Fruit fly (Drosophila melanogaster) whole organism, embryonic: ENCODE measurements around the gene CG14342.

Experiments
- Aef1 ChIP-seq: fragments of 200-800 bp; sonication (Bioruptor generic); IDR thresholded peaks from 3 replicates; pipeline ENCODE4 v1.3.6; 2022; ENCODE audit warnings: missing biosample characterization, missing genetic modification characterization
- Antp ChIP-seq: fragments of 200-800 bp; sonication (Bioruptor generic); optimal IDR thresholded peaks from 3 replicates; lab custom pipeline; 2016; ENCODE audit warnings: missing biosample characterization, missing genetic modification characterization
- CG10431 ChIP-seq: fragments of 200-800 bp; sonication (Bioruptor generic); optimal IDR thresholded peaks from 3 replicates; lab custom pipeline; 2018; ENCODE audit warnings: missing biosample characterization, mild to moderate bottlenecking, missing genetic modification characterization
- CG11504 ChIP-seq: fragments of 200-800 bp; sonication (Bioruptor generic); optimal IDR thresholded peaks from 3 replicates; lab custom pipeline; 2019; ENCODE audit warnings: missing biosample characterization, mild to moderate bottlenecking, missing genetic modification characterization, moderate library complexity
- CG12659 ChIP-seq: fragments of 200-800 bp; sonication (Bioruptor generic); optimal IDR thresholded peaks from 3 replicates; lab custom pipeline; 2017; ENCODE audit warnings: mild to moderate bottlenecking, missing biosample characterization, missing genetic modification reagents, missing genetic modification characterization
- CG12744 ChIP-seq: fragments of 200-800 bp; sonication (Bioruptor generic); optimal IDR thresholded peaks from 2 replicates; lab custom pipeline; 2016; ENCODE audit warnings: missing biosample characterization, missing genetic modification characterization
- CG14667 ChIP-seq: fragments of 200-800 bp; sonication (Bioruptor generic); IDR thresholded peaks from 2 replicates; pipeline ENCODE4 v1.3.6; 2022; ENCODE audit warnings: missing biosample characterization, missing genetic modification characterization
- CG15479 ChIP-seq: fragments of 200-800 bp; sonication (Bioruptor generic); optimal IDR thresholded peaks from 3 replicates; lab custom pipeline; 2019; ENCODE audit warnings: missing biosample characterization, mild to moderate bottlenecking, missing genetic modification characterization, moderate library complexity
- CG18011 ChIP-seq: fragments of 200-800 bp; sonication (Bioruptor generic); optimal IDR thresholded peaks from 2 replicates; lab custom pipeline; 2017; ENCODE audit warnings: missing biosample characterization, missing genetic modification characterization, mild to moderate bottlenecking, moderate library complexity, missing genotype
- CG18619 ChIP-seq: fragments of 200-800 bp; sonication (Bioruptor generic); optimal IDR thresholded peaks from 3 replicates; lab custom pipeline; 2017; ENCODE audit warnings: missing biosample characterization, mild to moderate bottlenecking, missing genetic modification characterization
- CG2116 ChIP-seq: fragments of 200-800 bp; sonication (Bioruptor generic); optimal IDR thresholded peaks from 3 replicates; lab custom pipeline; 2018; ENCODE audit warnings: missing biosample characterization, mild to moderate bottlenecking, missing genetic modification characterization
- CG33557 ChIP-seq: fragments of 200-800 bp; sonication (Bioruptor generic); optimal IDR thresholded peaks from 2 replicates; lab custom pipeline; 2019; ENCODE audit warnings: missing biosample characterization, mild to moderate bottlenecking, missing genetic modification characterization, moderate library complexity
- CG4617 ChIP-seq: fragments of 200-800 bp; sonication (Bioruptor generic); optimal IDR thresholded peaks from 3 replicates; lab custom pipeline; 2016; ENCODE audit warnings: missing biosample characterization, missing genetic modification characterization, borderline replicate concordance
- CG7786 ChIP-seq: fragments of 200-800 bp; sonication (Bioruptor generic); optimal IDR thresholded peaks from 2 replicates; lab custom pipeline; 2016; ENCODE audit warnings: missing biosample characterization, missing genetic modification characterization
- CG8359 ChIP-seq: fragments of 200-800 bp; sonication (Bioruptor generic); optimal IDR thresholded peaks from 2 replicates; lab custom pipeline; 2017; ENCODE audit warnings: missing biosample characterization, mild to moderate bottlenecking, missing genetic modification characterization, borderline replicate concordance
- Dip2 ChIP-seq: fragments of 200-800 bp; sonication (Bioruptor generic); IDR thresholded peaks from 2 replicates; pipeline ENCODE4 v1.3.6; 2022; ENCODE audit warnings: missing biosample characterization, missing genetic modification characterization
- Dp ChIP-seq: fragments of 200-800 bp; sonication (Bioruptor generic); optimal IDR thresholded peaks from 2 replicates; lab custom pipeline; 2018; ENCODE audit warnings: missing biosample characterization, mild to moderate bottlenecking, missing genetic modification characterization, moderate library complexity
- HmgD ChIP-seq: fragments of 200-800 bp; sonication (Bioruptor generic); optimal IDR thresholded peaks from 3 replicates; lab custom pipeline; 2016; ENCODE audit warnings: missing biosample characterization, missing genetic modification characterization
- Hr39 ChIP-seq: fragments of >200 bp; optimal IDR thresholded peaks from 2 replicates; lab custom pipeline; 2017
- Hsf ChIP-seq: fragments of 200-800 bp; sonication (Bioruptor generic); optimal IDR thresholded peaks from 3 replicates; lab custom pipeline; 2016; ENCODE audit warnings: missing biosample characterization, missing genetic modification characterization
- Max ChIP-seq: fragments of 200-800 bp; sonication (Bioruptor generic); optimal IDR thresholded peaks from 2 replicates; lab custom pipeline; 2016; ENCODE audit warnings: missing biosample characterization, mild to moderate bottlenecking, missing genetic modification characterization
- Nf-YB ChIP-seq: fragments of 200-800 bp; sonication (Bioruptor generic); optimal IDR thresholded peaks from 3 replicates; lab custom pipeline; 2019; ENCODE audit warnings: missing biosample characterization, mild to moderate bottlenecking, missing genetic modification characterization, moderate library complexity
- Oaz ChIP-seq: fragments of 200-800 bp; sonication (Bioruptor generic); IDR thresholded peaks from 2 replicates; pipeline ENCODE4 v1.3.6; 2022; ENCODE audit warnings: missing biosample characterization, missing genetic modification characterization
- PHDP ChIP-seq: fragments of 200-800 bp; sonication (Bioruptor generic); optimal IDR thresholded peaks from 3 replicates; lab custom pipeline; 2018; ENCODE audit warnings: missing biosample characterization, mild to moderate bottlenecking, missing genetic modification characterization, moderate library complexity
- Rx ChIP-seq: fragments of 200-800 bp; sonication (Bioruptor generic); IDR thresholded peaks from 2 replicates; pipeline ENCODE4 v1.3.6; 2022; ENCODE audit warnings: missing biosample characterization, missing genetic modification characterization
- Side ChIP-seq: fragments of 200-800 bp; sonication (Bioruptor generic); optimal IDR thresholded peaks from 2 replicates; lab custom pipeline; 2016; ENCODE audit warnings: missing biosample characterization, missing genetic modification characterization
- Sox102F ChIP-seq: fragments of 200-800 bp; sonication (Bioruptor generic); optimal IDR thresholded peaks from 2 replicates; lab custom pipeline; 2018; ENCODE audit warnings: missing biosample characterization, mild to moderate bottlenecking, missing genetic modification characterization, moderate library complexity
- Sry-β ChIP-seq: fragments of 200-800 bp; sonication (Bioruptor generic); optimal IDR thresholded peaks from 2 replicates; lab custom pipeline; 2018; ENCODE audit warnings: missing biosample characterization, mild to moderate bottlenecking, missing genetic modification characterization, moderate library complexity
- Stat92E ChIP-seq, 3 experiments: fragments of >200 bp in 2 of 3; fragments of 200-800 bp in 1 of 3; sonication (Bioruptor generic) in 1 of 3; optimal IDR thresholded peaks; 2 replicates each; lab custom pipeline; 2017 to 2019; ENCODE audit warnings: missing biosample characterization in 3 of 3, missing genetic modification characterization in 3 of 3, mild to moderate bottlenecking in 1 of 3, moderate library complexity in 1 of 3
- TFAM ChIP-seq: fragments of 200-800 bp; sonication (Bioruptor generic); optimal IDR thresholded peaks from 2 replicates; lab custom pipeline; 2017; ENCODE audit warnings: missing biosample characterization, missing genetic modification characterization, inconsistent platforms
- Xrp1 ChIP-seq: fragments of 200-800 bp; sonication (Bioruptor generic); IDR thresholded peaks from 2 replicates; pipeline ENCODE4 v1.3.6; 2022; ENCODE audit warnings: missing biosample characterization, missing genetic modification characterization
- bcd ChIP-seq: fragments of 200-800 bp; sonication (Bioruptor generic); optimal IDR thresholded peaks from 2 replicates; lab custom pipeline; 2017; ENCODE audit warnings: missing biosample characterization, mild to moderate bottlenecking, missing genetic modification characterization
- corto ChIP-seq: fragments of 200-800 bp; sonication (Bioruptor generic); optimal IDR thresholded peaks from 2 replicates; lab custom pipeline; 2016; ENCODE audit warnings: missing biosample characterization, mild to moderate bottlenecking, missing genetic modification characterization, moderate library complexity
- danr ChIP-seq: fragments of 200-800 bp; sonication (Bioruptor generic); IDR thresholded peaks from 2 replicates; pipeline ENCODE4 v1.3.6; 2022; ENCODE audit warnings: missing biosample characterization, missing genetic modification characterization
- disco-r ChIP-seq: fragments of 200-800 bp; sonication (Bioruptor generic); optimal IDR thresholded peaks from 2 replicates; lab custom pipeline; 2016; ENCODE audit warnings: missing biosample characterization, missing genetic modification characterization
- dmrt99B ChIP-seq: fragments of 200-800 bp; sonication (Bioruptor generic); optimal IDR thresholded peaks from 2 replicates; lab custom pipeline; 2018; ENCODE audit warnings: missing biosample characterization, mild to moderate bottlenecking, missing genetic modification characterization, moderate library complexity
- ems ChIP-seq: fragments of 200-800 bp; sonication (Bioruptor generic); optimal IDR thresholded peaks from 3 replicates; lab custom pipeline; 2016; ENCODE audit warnings: missing biosample characterization, missing genetic modification characterization
- gce ChIP-seq: fragments of 200-800 bp; sonication (Bioruptor generic); IDR thresholded peaks from 3 replicates; pipeline ENCODE4 v1.3.6; 2022; ENCODE audit warnings: missing biosample characterization, missing genetic modification characterization
- inv ChIP-seq: fragments of 200-800 bp; sonication (Bioruptor generic); IDR thresholded peaks from 2 replicates; pipeline ENCODE4 v1.3.6; 2022; ENCODE audit warnings: missing biosample characterization, missing genetic modification characterization; ENCODE audit not compliant: partially characterized antibody
- kay ChIP-seq: fragments of 200-800 bp; sonication (Bioruptor generic); optimal IDR thresholded peaks from 2 replicates; lab custom pipeline; 2016; ENCODE audit warnings: missing biosample characterization, missing genetic modification characterization
- ken ChIP-seq: fragments of 200-800 bp; sonication (Bioruptor generic); IDR thresholded peaks from 3 replicates; pipeline ENCODE4 v1.3.6; 2022; ENCODE audit warnings: missing biosample characterization, missing genetic modification characterization
- lola ChIP-seq, 3 experiments: fragments of >200 bp in 2 of 3; fragments of 200-800 bp in 1 of 3; sonication (Bioruptor generic) in 1 of 3; optimal IDR thresholded peaks; 2 replicates each; lab custom pipeline; 2017 to 2019; ENCODE audit warnings: missing biosample characterization in 3 of 3, missing genetic modification characterization in 3 of 3, mild to moderate bottlenecking in 1 of 3, moderate library complexity in 1 of 3
- nom ChIP-seq: fragments of 200-800 bp; sonication (Bioruptor generic); optimal IDR thresholded peaks from 2 replicates; lab custom pipeline; 2017; ENCODE audit warnings: missing biosample characterization, missing genetic modification characterization, mild to moderate bottlenecking, moderate library complexity, missing genetic modification reagents
- slou ChIP-seq: fragments of 200-800 bp; sonication (Bioruptor generic); optimal IDR thresholded peaks from 3 replicates; lab custom pipeline; 2016; ENCODE audit warnings: missing biosample characterization, missing genetic modification characterization
- toy ChIP-seq: fragments of 200-800 bp; sonication (Bioruptor generic); IDR thresholded peaks from 2 replicates; pipeline ENCODE4 v1.3.6; 2022; ENCODE audit warnings: missing biosample characterization, missing genetic modification characterization
- trem ChIP-seq: fragments of 200-800 bp; optimal IDR thresholded peaks from 3 replicates; lab custom pipeline; 2019; ENCODE audit warnings: missing biosample characterization, mild to moderate bottlenecking, missing genetic modification characterization, moderate library complexity
- ttk ChIP-seq: fragments of 200-800 bp; sonication (Bioruptor generic); IDR thresholded peaks from 2 replicates; pipeline ENCODE4 v2.1.2; 2022; ENCODE audit warnings: missing biosample characterization, missing genetic modification characterization
- tup ChIP-seq: fragments of 200-800 bp; sonication (Bioruptor generic); optimal IDR thresholded peaks from 2 replicates; lab custom pipeline; 2016; ENCODE audit warnings: missing biosample characterization, mild to moderate bottlenecking, missing genetic modification characterization, moderate library complexity
- twi ChIP-seq: fragments of 200-800 bp; optimal IDR thresholded peaks from 2 replicates; lab custom pipeline; 2019; ENCODE audit warnings: missing biosample characterization, mild to moderate bottlenecking, missing genetic modification characterization, moderate library complexity
- unpg ChIP-seq: fragments of 200-800 bp; sonication (Bioruptor generic); optimal IDR thresholded peaks from 3 replicates; lab custom pipeline; 2018; ENCODE audit warnings: missing biosample characterization, mild to moderate bottlenecking, missing genetic modification characterization, moderate library complexity
- zfh2 ChIP-seq: fragments of 200-800 bp; sonication (Bioruptor generic); optimal IDR thresholded peaks from 2 replicates; lab custom pipeline; 2016; ENCODE audit warnings: missing biosample characterization, missing genetic modification characterization

The CG14342 gene

DNA sequence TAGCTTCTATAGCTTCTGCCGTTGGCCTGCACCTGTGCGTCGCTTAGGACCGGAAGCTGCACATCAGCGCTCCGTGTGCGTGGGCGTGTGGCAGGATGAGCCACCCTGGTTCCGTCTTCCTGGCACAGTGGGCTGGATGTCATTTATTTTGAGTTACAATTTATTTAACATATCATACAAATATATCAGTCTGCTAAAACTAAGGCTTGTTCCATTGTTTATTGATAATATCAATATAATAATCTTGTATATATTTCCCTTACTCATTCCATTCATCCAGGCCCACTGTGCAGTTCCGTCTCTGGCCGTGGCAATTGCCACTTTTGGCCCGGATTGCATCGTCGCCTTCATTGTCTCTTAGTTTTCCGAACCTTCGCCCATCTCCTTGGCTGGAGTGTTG lies 10.4 kb downstream of the CG14342 start:
- TF ChIP-seq nom (GFP tag; lab: Kevin White, UChicago) (no peak), CG18011 (no peak), CG15479 (GFP tag; lab: Kevin White, UChicago) (no peak), slou (no peak), CG10431 (GFP tag; lab: Kevin White, UChicago) (no peak), ken (GFP tag; lab: Robert Waterston, UW) (0 out of 3 replicates have a peak, but pooled peaks have one; percentile 46), CG12744 (GFP tag; lab: Kevin White, UChicago) (no peak), bcd (GFP tag; lab: Kevin White, UChicago) (peak; percentile 40), gce (GFP tag; lab: Robert Waterston, UW) (0 out of 3 replicates have a peak, but pooled peaks have one; percentile 44), Max (GFP tag; lab: Kevin White, UChicago) (no peak), disco-r (GFP tag; lab: Kevin White, UChicago) (no peak), zfh2 (GFP tag; lab: Kevin White, UChicago) (no peak), danr (no peak), Dip2 (GFP tag; lab: Robert Waterston, UW) (no peak), corto (GFP tag; lab: Kevin White, UChicago) (no peak), CG14667 (GFP tag; lab: Robert Waterston, UW) (peak; percentile 39), Antp (GFP tag; lab: Kevin White, UChicago) (no peak), Side (GFP tag; lab: Kevin White, UChicago) (no peak), Hr39 (no peak), Hsf (peak; percentile 31), CG18619 (GFP tag; lab: Kevin White, UChicago) (no peak), CG2116 (GFP tag; lab: Kevin White, UChicago) (no peak), kay (GFP tag; lab: Kevin White, UChicago) (no peak), Stat92E (GFP tag; optimal IDR thresholded peaks at IDR 0.05; lab: Kevin White, UChicago) (no peak), toy (GFP tag; lab: Robert Waterston, UW) (no peak), Xrp1 (GFP tag; lab: Robert Waterston, UW) (peak; percentile 78), Sry-β (no peak), Nf-YB (no peak), dmrt99B (tag; lab: Kevin White, UChicago) (peak; percentile 55), lola (GFP tag; optimal IDR thresholded peaks at IDR 0.05; lab: Kevin White, UChicago) (no peak), twi (no peak), CG33557 (GFP tag; lab: Kevin White, UChicago) (no peak), unpg (GFP tag; lab: Kevin White, UChicago) (peak; percentile 51), PHDP (peak; percentile 48), trem (tag; lab: Kevin White, UChicago) (no peak), Aef1 (GFP tag; lab: Robert Waterston, UW) (peak; percentile 49), CG12659 (GFP tag; lab: Kevin White, UChicago) (peak; percentile 11), TFAM (GFP tag; lab: Kevin White, UChicago) (no peak), CG7786 (GFP tag; lab: Kevin White, UChicago) (no peak), HmgD (no peak), CG11504 (tag; lab: Kevin White, UChicago) (peak; percentile 62), Oaz (GFP tag; lab: Robert Waterston, UW) (no peak; the same call in 1 of the 2 replicates), CG4617 (GFP tag; lab: Kevin White, UChicago) (no peak), ttk (GFP tag; lab: Robert Waterston, UW) (peak; percentile 49), CG8359 (GFP tag; lab: Kevin White, UChicago) (no peak), Dp (GFP tag; lab: Kevin White, UChicago) (no peak), inv (GFP tag; lab: Robert Waterston, UW) (no peak), ems (GFP tag; lab: Kevin White, UChicago) (no peak), tup (no peak), Rx (no peak), Sox102F (GFP tag; lab: Kevin White, UChicago) (peak; percentile 62)
